Worm (Caenorhabditis elegans): Measurements from ENCODE around the gene mif-1.

The mif-1 gene

DNA sequence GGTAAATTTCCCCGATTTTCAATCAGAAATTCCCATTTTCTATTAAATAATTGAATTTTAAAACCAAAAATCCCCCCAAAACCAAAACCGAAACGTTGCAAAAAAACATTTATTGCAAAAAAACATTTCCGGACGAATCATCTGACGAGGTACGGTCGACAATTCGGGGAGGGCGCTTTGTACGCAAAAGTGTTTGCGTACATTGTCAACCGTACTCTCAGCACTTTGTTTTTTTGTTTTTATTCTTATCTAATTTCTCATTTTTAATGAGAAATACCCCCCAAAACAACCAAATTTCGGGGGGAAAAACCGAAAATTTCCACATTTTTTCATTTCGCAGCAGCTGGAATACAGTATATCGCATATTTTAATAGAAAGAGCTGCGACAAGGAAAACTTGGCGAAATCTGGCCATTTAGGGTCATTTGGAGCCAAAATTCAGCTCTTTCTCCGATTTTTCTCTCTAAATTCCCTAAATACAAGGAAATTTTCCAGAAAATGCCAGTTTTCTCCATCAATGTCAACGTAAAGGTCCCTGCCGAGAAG is at the start of gene mif-1:
Gene mif-1, plus strand, starts transcription at position 495 of the 545 bp plus-strand sequence.
- no peak for TF ChIP-seq ham-2 (GFP tag; optimal IDR thresholded peaks at IDR 0.05)
- no peak for TF ChIP-seq mab-5 (tag; optimal IDR thresholded peaks at IDR 0.05)
- TF ChIP-seq lsy-2 (tag; optimal IDR thresholded peaks at IDR 0.05), result peak; percentile 96
- TF ChIP-seq M03D4.4 (tag; optimal IDR thresholded peaks at IDR 0.05), result no peak
- no peak for TF ChIP-seq drap-1 (GFP tag; optimal IDR thresholded peaks at IDR 0.05)
- no peak for TF ChIP-seq nhr-2 (tag; optimal IDR thresholded peaks at IDR 0.05)

ce11 chrIII:11806695-11807094 is 41.3 kb upstream of the mif-1 start, which contains the start of gene C18D11.7:
Gene C18D11.7 (minus strand): TSS chrIII:11806795.
- TF ChIP-seq ceh-39 (tag; optimal IDR thresholded peaks at IDR 0.05), result no peak
- TF ChIP-seq sptf-1 (tag; optimal IDR thresholded peaks at IDR 0.05), result no peak
- TF ChIP-seq lin-13 (tag; optimal IDR thresholded peaks at IDR 0.05), result no peak
- TF ChIP-seq tbx-8 (GFP tag; optimal IDR thresholded peaks at IDR 0.05), result no peak
- no peak for TF ChIP-seq mep-1 (tag; optimal IDR thresholded peaks at IDR 0.05)
- no peak for TF ChIP-seq zip-8 (tag; optimal IDR thresholded peaks at IDR 0.05)
- no peak for TF ChIP-seq lsy-2 (tag; optimal IDR thresholded peaks at IDR 0.05)

DNA sequence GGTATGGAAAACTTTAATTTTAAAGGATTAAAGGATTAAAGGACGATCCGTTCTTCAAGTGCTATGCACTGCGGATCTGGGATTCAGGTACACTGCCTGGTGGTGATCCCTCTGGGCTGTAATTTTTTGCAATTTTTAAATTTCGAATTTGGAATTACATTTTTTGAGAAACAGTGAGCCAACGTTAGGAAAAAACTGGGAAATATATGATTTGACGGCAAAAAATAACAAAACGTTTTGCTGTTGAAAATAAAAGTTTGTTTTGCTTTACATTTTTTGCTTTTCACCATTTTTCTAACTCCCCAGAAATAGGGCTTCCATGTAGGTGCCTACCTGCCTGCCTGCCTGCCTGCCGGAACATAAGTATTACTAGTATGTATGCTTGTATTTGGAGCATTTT is 40.5 kb upstream of the mif-1 start, which contains the start of gene C18D11.10:
Gene C18D11.10, plus strand, starts transcription at position 301 of the 400 bp plus-strand sequence.
- TF ChIP-seq nhr-2 (tag; optimal IDR thresholded peaks at IDR 0.05) (no peak), mab-5 (tag; optimal IDR thresholded peaks at IDR 0.05) (no peak), drap-1 (GFP tag; optimal IDR thresholded peaks at IDR 0.05) (no peak), elt-3 (tag; optimal IDR thresholded peaks at IDR 0.05) (no peak), ztf-11 (tag; optimal IDR thresholded peaks at IDR 0.05) (no peak), zip-8 (tag; optimal IDR thresholded peaks at IDR 0.05) (no peak), M03D4.4 (tag; optimal IDR thresholded peaks at IDR 0.05) (no peak), ham-2 (GFP tag; optimal IDR thresholded peaks at IDR 0.05) (no peak), ces-1 (GFP tag; optimal IDR thresholded peaks at IDR 0.05) (no peak), nhr-28 (tag; optimal IDR thresholded peaks at IDR 0.05) (no peak)

DNA sequence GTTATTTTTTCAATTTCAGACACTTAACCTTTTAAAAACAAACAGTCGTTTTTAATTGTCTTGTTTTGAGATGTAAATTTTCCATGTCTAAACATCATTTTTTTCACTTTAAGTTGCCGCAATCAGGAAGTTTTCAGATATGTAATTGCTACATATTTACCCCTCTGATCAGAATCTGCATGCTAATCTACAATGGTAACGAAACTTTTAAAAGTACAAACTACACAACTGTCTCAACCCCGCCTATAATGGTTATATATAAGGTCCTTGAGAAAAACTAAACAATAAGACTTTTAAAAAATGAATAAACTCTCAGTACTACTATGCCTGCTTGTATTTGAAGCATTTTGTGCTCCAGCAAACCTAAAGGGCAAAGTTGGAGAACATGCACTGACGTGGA is 39.1 kb upstream of the mif-1 start, which contains the start of gene C18D11.9:
Gene C18D11.9, plus strand, starts transcription at position 301 of the 400 bp plus-strand sequence.
- no peak for TF ChIP-seq nhr-12 (tag; optimal IDR thresholded peaks at IDR 0.05)
- no peak for TF ChIP-seq pha-4 (tag; optimal IDR thresholded peaks at IDR 0.05)
- no peak for TF ChIP-seq cnd-1 (tag; optimal IDR thresholded peaks at IDR 0.05)
- TF ChIP-seq hlh-1 (tag; optimal IDR thresholded peaks at IDR 0.05), result no peak
- TF ChIP-seq mep-1 (tag; optimal IDR thresholded peaks at IDR 0.05), result no peak

- TF ChIP-seq tbx-8 (GFP tag; optimal IDR thresholded peaks at IDR 0.05) (no peak), cnd-1 (tag; optimal IDR thresholded peaks at IDR 0.05) (no peak), lsy-2 (tag; optimal IDR thresholded peaks at IDR 0.05) (no peak), sptf-1 (tag; optimal IDR thresholded peaks at IDR 0.05) (no peak), drap-1 (GFP tag; optimal IDR thresholded peaks at IDR 0.05) (no peak), pha-4 (tag; optimal IDR thresholded peaks at IDR 0.05) (no peak), nhr-76 (tag; optimal IDR thresholded peaks at IDR 0.05) (no peak), flh-1 (GFP tag; optimal IDR thresholded peaks at IDR 0.05) (no peak), mep-1 (tag; optimal IDR thresholded peaks at IDR 0.05) (no peak), nhr-2 (tag; optimal IDR thresholded peaks at IDR 0.05) (no peak), ceh-43 (GFP tag; optimal IDR thresholded peaks at IDR 0.05) (no peak), bed-3 (GFP tag; optimal IDR thresholded peaks at IDR 0.05) (no peak), unc-62 (GFP tag; optimal IDR thresholded peaks at IDR 0.05) (no peak), ceh-39 (tag; optimal IDR thresholded peaks at IDR 0.05) (no peak), lin-13 (tag; optimal IDR thresholded peaks at IDR 0.05) (no peak), ztf-11 (tag; optimal IDR thresholded peaks at IDR 0.05) (no peak)
These were observed 37.5 kb upstream of the mif-1 start, which contains the start of gene C18D11.6 for ce11 chrIII:11810447-11810846. Gene C18D11.6 (plus strand): TSS chrIII:11810556.

DNA sequence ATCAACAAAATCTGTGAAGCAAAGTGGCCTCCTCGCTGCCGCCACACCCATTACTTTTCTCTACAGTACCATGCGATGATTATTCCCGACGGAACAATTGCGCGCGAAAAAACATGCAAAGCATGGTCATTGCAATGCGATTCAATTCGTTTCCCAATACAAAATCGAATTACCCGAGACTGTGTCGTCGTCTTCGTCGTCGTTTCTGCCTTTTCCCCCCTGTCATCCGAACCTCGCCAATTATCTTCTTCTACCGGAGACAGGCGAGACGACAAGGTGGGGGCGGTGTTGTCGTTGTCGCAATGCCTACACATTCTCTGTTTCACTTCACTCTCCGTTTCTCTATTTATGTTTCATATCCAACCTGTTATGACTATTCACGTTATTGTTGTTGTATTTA is 36.1 kb upstream of the mif-1 start:
- TF ChIP-seq unc-39 (tag; optimal IDR thresholded peaks at IDR 0.05) (no peak), blmp-1 (tag; optimal IDR thresholded peaks at IDR 0.05) (peak; percentile 10)

DNA sequence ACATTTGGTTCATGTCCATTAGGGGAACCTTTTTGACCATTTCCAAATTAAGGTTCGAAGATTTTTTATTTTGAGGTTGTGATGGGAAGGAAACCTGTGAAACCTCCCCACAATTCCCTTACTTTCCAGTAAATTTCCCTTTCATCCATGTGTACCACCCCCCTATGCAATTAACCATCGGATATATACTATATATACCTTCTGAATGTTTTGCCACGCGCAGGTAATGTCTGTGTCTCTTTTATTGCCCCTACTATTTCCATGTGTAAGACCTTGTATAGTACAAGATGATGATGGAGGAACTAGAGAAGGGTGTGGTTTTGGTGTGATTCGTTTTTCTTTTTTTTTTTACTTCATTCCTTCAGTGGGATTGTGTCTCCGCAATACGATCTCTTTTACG is 33.3 kb upstream of the mif-1 start:
- TF ChIP-seq blmp-1 (tag; optimal IDR thresholded peaks at IDR 0.05) (peak; percentile 58), unc-39 (tag; optimal IDR thresholded peaks at IDR 0.05) (no peak)

Data from whole organism, mixed stage, embryonic.